Worm (Caenorhabditis elegans) whole organism, early embryonic: ENCODE data around the gene cyp-33C7.

Experiments
- F13C5.2 ChIP-seq: sonication (generic microtip); optimal IDR thresholded peaks from 2 replicates; lab custom pipeline; 2017; ENCODE audit warnings: mild to moderate bottlenecking, missing genetic modification characterization, inconsistent platforms, missing compliant biosample characterization
- aly-1 ChIP-seq: sonication (generic microtip); optimal IDR thresholded peaks from 2 replicates; lab custom pipeline; 2016; ENCODE audit warnings: missing genetic modification characterization, missing compliant biosample characterization
- ama-1 ChIP-seq: fragments of 150-350 bp; optimal IDR thresholded peaks from 2 replicates; lab custom pipeline; 2014
- ceh-13 ChIP-seq: fragments of 200-800 bp; sonication (Bioruptor generic); optimal IDR thresholded peaks from 2 replicates; lab custom pipeline; 2018; ENCODE audit warnings: mild to moderate bottlenecking, missing genetic modification characterization, missing compliant biosample characterization
- ceh-36 ChIP-seq: sonication (generic microtip); optimal IDR thresholded peaks from 2 replicates; lab custom pipeline; 2016; ENCODE audit warnings: missing genetic modification characterization, inconsistent platforms, missing compliant biosample characterization
- ets-7 ChIP-seq: sonication (generic microtip); optimal IDR thresholded peaks from 2 replicates; lab custom pipeline; 2016; ENCODE audit warnings: missing genotype, missing genetic modification characterization, missing compliant biosample characterization
- flt-1 ChIP-seq: fragments of 200-800 bp; sonication (Bioruptor generic); IDR thresholded peaks from 2 replicates; pipeline ENCODE4 v1.3.6; 2022; ENCODE audit warnings: missing genetic modification characterization, missing compliant biosample characterization
- hmg-4 ChIP-seq: fragments of 200-800 bp; sonication (Bioruptor generic); optimal IDR thresholded peaks from 2 replicates; lab custom pipeline; 2018; ENCODE audit warnings: mild to moderate bottlenecking, missing genetic modification characterization, missing compliant biosample characterization
- pes-1 ChIP-seq: fragments of 200-800 bp; sonication (Bioruptor generic); IDR thresholded peaks from 2 replicates; pipeline ENCODE4 v1.3.6; 2022; ENCODE audit warnings: missing genetic modification reagents, missing genetic modification characterization, missing compliant biosample characterization
- scrt-1 ChIP-seq: fragments of 200-800 bp; sonication (Bioruptor generic); IDR thresholded peaks from 2 replicates; pipeline ENCODE4 v1.3.6; 2022; ENCODE audit warnings: missing genetic modification characterization, missing compliant biosample characterization
- sea-1 ChIP-seq: fragments of 200-800 bp; sonication (Bioruptor generic); conservative IDR thresholded peaks from 2 replicates; pipeline ENCODE4 v1.3.6; 2022; ENCODE audit warnings: missing genetic modification characterization, missing compliant biosample characterization
- tbx-11 ChIP-seq: fragments of 200-800 bp; sonication (Bioruptor generic); IDR thresholded peaks from 2 replicates; pipeline ENCODE4 v1.3.6; 2022; ENCODE audit warnings: missing genetic modification characterization, missing compliant biosample characterization
- tra-4 ChIP-seq: sonication (generic microtip); optimal IDR thresholded peaks from 2 replicates; lab custom pipeline; 2017; ENCODE audit warnings: missing genetic modification characterization, missing compliant biosample characterization

- TF ChIP-seq ama-1 (lab: Kevin White, UChicago) (no peak), tbx-11 (no peak), hmg-4 (GFP tag; lab: Kevin White, UChicago) (no peak), tra-4 (no peak), sea-1 (GFP tag; lab: Robert Waterston, UW) (no peak), ceh-36 (tag; lab: Kevin White, UChicago) (no peak), flt-1 (no peak), F13C5.2 (tag; lab: Kevin White, UChicago) (no peak), aly-1 (tag; lab: Kevin White, UChicago) (no peak), pes-1 (GFP tag; lab: Robert Waterston, UW) (no peak), scrt-1 (GFP tag; lab: Robert Waterston, UW) (no peak), ceh-13 (GFP tag; lab: Kevin White, UChicago) (no peak), ets-7 (tag; lab: Kevin White, UChicago) (no peak)
These were observed 35.8 kb upstream of the cyp-33C7 start, which contains the start of gene nhr-184 for ce11 chrV:2214428-2215038.
